Worm (Caenorhabditis elegans) whole organism, L2 larva: ENCODE data around the gene gck-4.

Experiments
- aly-2 ChIP-seq: fragments of 150-350 bp; optimal IDR thresholded peaks from 2 replicates; lab custom pipeline; 2014; ENCODE audit warnings: missing biosample characterization, missing genetic modification characterization
- ama-1 ChIP-seq: fragments of 150-350 bp; optimal IDR thresholded peaks from 2 replicates; lab custom pipeline; 2018; ENCODE audit warnings: inconsistent platforms
- lin-11 ChIP-seq: fragments of 150-350 bp; sonication (generic microtip); optimal IDR thresholded peaks from 2 replicates; lab custom pipeline; 2014; ENCODE audit warnings: missing biosample characterization, missing genetic modification characterization, inconsistent platforms, mixed read lengths
- lin-13 ChIP-seq: fragments of 150-350 bp; optimal IDR thresholded peaks from 2 replicates; lab custom pipeline; 2014; ENCODE audit warnings: missing biosample characterization, missing genetic modification reagents, missing genetic modification characterization
- mab-5 ChIP-seq: fragments of 150-350 bp; optimal IDR thresholded peaks from 2 replicates; lab custom pipeline; 2014; ENCODE audit warnings: missing biosample characterization, missing genetic modification characterization
- mbf-1 ChIP-seq: sonication (generic microtip); optimal IDR thresholded peaks from 2 replicates; lab custom pipeline; 2017; ENCODE audit warnings: missing biosample characterization, missing genetic modification characterization
- mdl-1 ChIP-seq, 2 experiments: fragments of 150-350 bp in 1 of 2; sonication (generic microtip) in 1 of 2; optimal IDR thresholded peaks; 2 replicates each; lab custom pipeline; 2017; ENCODE audit warnings: missing biosample characterization in 2 of 2, missing genetic modification characterization in 2 of 2
- nhr-10 ChIP-seq: sonication (generic microtip); optimal IDR thresholded peaks from 2 replicates; lab custom pipeline; 2017; ENCODE audit warnings: missing biosample characterization, missing genetic modification characterization
- nhr-12 ChIP-seq: fragments of 150-350 bp; optimal IDR thresholded peaks from 2 replicates; lab custom pipeline; 2014; ENCODE audit warnings: missing biosample characterization, missing genetic modification characterization
- nhr-77 ChIP-seq: fragments of 150-350 bp; optimal IDR thresholded peaks from 2 replicates; lab custom pipeline; 2014; ENCODE audit warnings: missing biosample characterization, missing genetic modification characterization
- sma-3 ChIP-seq: sonication (generic microtip); optimal IDR thresholded peaks from 2 replicates; lab custom pipeline; 2016; ENCODE audit warnings: missing genetic modification reagents, missing genetic modification characterization, missing compliant biosample characterization

DNA sequence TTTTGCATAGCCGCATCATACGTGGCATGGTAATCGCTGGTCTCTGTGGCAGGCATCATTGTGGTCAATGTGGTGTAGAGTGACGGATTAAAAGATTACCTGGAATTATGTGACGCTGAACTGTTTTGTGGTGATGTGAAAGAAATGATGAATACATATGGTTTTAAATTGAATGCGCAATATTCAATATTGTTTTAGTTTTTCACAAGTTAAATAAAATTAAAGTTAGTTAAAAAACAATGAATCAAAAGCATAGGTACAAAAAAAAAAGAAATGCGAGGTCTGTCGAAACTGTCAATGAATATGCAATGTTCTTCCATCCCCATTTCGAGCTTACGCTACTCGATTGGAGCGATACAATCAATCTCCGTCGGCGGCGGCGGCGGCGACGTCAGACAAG, 34.9 kb downstream of the gck-4 start, which contains the start of gene K02D3.2:
- TF ChIP-seq nhr-10 (tag; lab: Kevin White, UChicago) (no peak), nhr-12 (tag; lab: Kevin White, UChicago) (no peak), mbf-1 (tag; lab: Kevin White, UChicago) (no peak), mab-5 (tag; lab: Kevin White, UChicago) (no peak), lin-11 (tag; lab: Kevin White, UChicago) (no peak), lin-13 (GFP tag; lab: Kevin White, UChicago) (no peak), mdl-1 (tag; optimal IDR thresholded peaks at IDR 0.05; lab: Kevin White, UChicago) (no peak), aly-2 (tag; lab: Kevin White, UChicago) (no peak), nhr-77 (tag; lab: Kevin White, UChicago) (no peak), ama-1 (lab: Kevin White, UChicago) (no peak), sma-3 (GFP tag; lab: Kevin White, UChicago) (no peak)
